Worm (Caenorhabditis elegans): Measurements from ENCODE around the gene ZK112.4.

- no peak for TF ChIP-seq ref-1 (GFP tag; conservative IDR thresholded peaks at IDR 0.05)
- TF ChIP-seq med-1 (GFP tag; optimal IDR thresholded peaks at IDR 0.05; ENCODE audit: insufficient read depth) = no peak
- no peak for TF ChIP-seq flt-1 (GFP tag; IDR thresholded peaks at IDR 0.05)
- no peak for TF ChIP-seq ztf-29 (GFP tag; IDR thresholded peaks at IDR 0.05)
- TF ChIP-seq ztf-23 (GFP tag; IDR thresholded peaks at IDR 0.05) = no peak
- no peak for TF ChIP-seq T22C8.4 (GFP tag; IDR thresholded peaks at IDR 0.05)
- no peak for TF ChIP-seq tab-1 (GFP tag; IDR thresholded peaks at IDR 0.05)
These were observed 33.7 kb upstream of the ZK112.4 start, which contains the start of gene mtx-2 for ce11 chrIII:7763503-7763902.

Data from whole organism, midembryonic.